Worm (Caenorhabditis elegans) whole organism, young adult: Measurements from ENCODE around the gene B0285.3.

ENCODE experiments used
- ama-1 ChIP-seq, 3 experiments: fragments of 150-350 bp in 1 of 3; sonication (generic microtip) in 2 of 3; optimal IDR thresholded peaks; 2 replicates each; lab custom pipeline; 2014 to 2018; ENCODE audit warnings: missing biosample characterization in 2 of 3, missing genetic modification characterization in 2 of 3, missing genetic modification reagents in 2 of 3
- hmg-20 ChIP-seq: fragments of 200-800 bp; sonication (Bioruptor generic); IDR thresholded peaks from 2 replicates; pipeline ENCODE4 v1.3.6; 2022; ENCODE audit warnings: missing genetic modification reagents, missing genetic modification characterization, missing compliant biosample characterization
- nfyb-1 ChIP-seq: fragments of 200-800 bp; sonication (Bioruptor generic); IDR thresholded peaks from 2 replicates; pipeline ENCODE4 v1.3.6; 2022; ENCODE audit warnings: missing genetic modification reagents, missing genetic modification characterization, missing compliant biosample characterization
- rpc-1 ChIP-seq, 2 experiments: fragments of 150-350 bp in 1 of 2; sonication (generic microtip) in 1 of 2; optimal IDR thresholded peaks; 2 replicates each; lab custom pipeline; 2014 to 2018; ENCODE audit warnings: missing biosample characterization in 1 of 2, missing genetic modification characterization in 1 of 2, missing genetic modification reagents in 1 of 2, missing genotype in 1 of 2

ce11 chrIII:4332543-4333042 is 10.5 kb downstream of the B0285.3 start, which contains the start of gene cdk-12:
- no peak for TF ChIP-seq rpc-1 (optimal IDR thresholded peaks at IDR 0.05; lab: Kevin White, UChicago)
- TF ChIP-seq rpc-1 (tag; optimal IDR thresholded peaks at IDR 0.05; lab: Kevin White, UChicago) = no peak
- no peak for TF ChIP-seq hmg-20
- no peak for TF ChIP-seq ama-1 (optimal IDR thresholded peaks at IDR 0.05; lab: Kevin White, UChicago)
- TF ChIP-seq ama-1 (GFP tag; optimal IDR thresholded peaks at IDR 0.05; lab: Kevin White, UChicago) = no peak
- no peak for TF ChIP-seq nfyb-1 (GFP tag; lab: Robert Waterston, UW)
